Worm (Caenorhabditis elegans) whole organism, young adult: ENCODE measurements around the gene K09C4.5.

Source experiments
- madf-6 ChIP-seq: fragments of 200-800 bp; sonication (Bioruptor generic); IDR thresholded peaks from 2 replicates; pipeline ENCODE4 v1.3.6; 2022; ENCODE audit warnings: missing genetic modification reagents, missing genetic modification characterization, missing compliant biosample characterization
- mel-28 ChIP-seq: sonication (generic microtip); optimal IDR thresholded peaks from 2 replicates; lab custom pipeline; 2016; ENCODE audit warnings: borderline replicate concordance, mild to moderate bottlenecking, missing genetic modification characterization, missing compliant biosample characterization

ce11 chrX:3304068-3304467 is 21.6 kb downstream of the K09C4.5 start, which contains the start of gene F11D5.7:
- TF ChIP-seq mel-28 (tag; lab: Kevin White, UChicago) (no peak), madf-6 (GFP tag; lab: Robert Waterston, UW) (no peak)
